Fruit fly (Drosophila melanogaster): ENCODE data around the gene mop.
A peak's percentile ranks its signal among the peaks of the same experiment; 100 is the strongest.

mop gene

DNA sequence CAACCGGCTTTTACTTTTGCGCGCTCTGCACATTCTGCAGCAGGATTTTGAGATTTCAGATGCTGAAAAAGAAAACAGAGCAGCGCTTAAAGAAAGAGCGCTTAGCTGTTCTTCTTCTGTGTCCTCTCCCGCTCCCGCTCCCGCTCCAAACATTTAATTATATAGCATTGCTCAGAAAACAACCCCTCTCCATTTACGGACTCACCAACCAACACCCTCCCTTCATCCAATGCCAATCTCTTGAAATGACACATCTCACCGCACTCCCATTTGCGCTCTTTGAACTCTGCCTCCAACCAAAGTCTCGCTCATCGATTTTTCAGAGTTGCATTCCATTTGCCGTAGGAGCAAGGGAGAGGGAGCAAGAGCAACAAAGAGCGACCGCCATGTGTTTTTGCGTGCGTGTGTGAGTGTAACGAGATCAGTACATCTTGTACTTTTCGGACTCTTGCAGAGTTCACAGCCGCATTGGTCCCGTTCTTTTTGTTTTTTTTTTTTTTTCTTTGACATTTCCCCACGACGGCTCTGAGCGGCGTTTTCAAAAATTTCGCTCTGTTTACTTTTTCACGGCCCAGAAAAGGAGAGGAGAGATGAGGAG, 20.8 kb downstream of the mop start (continued):
- TF ChIP-seq Gug (GFP tag; IDR thresholded peaks at IDR 0.05) (no peak), acj6 (GFP tag; optimal IDR thresholded peaks at IDR 0.05) (no peak), CG8119 (GFP tag; IDR thresholded peaks at IDR 0.05) (peak; percentile 22; the same call in 1 of the 3 replicates), Sox14 (GFP tag; optimal IDR thresholded peaks at IDR 0.05) (peak; percentile 24), Hr4 (GFP tag; optimal IDR thresholded peaks at IDR 0.05) (no peak), CG3032 (tag; optimal IDR thresholded peaks at IDR 0.05) (no peak), Hr39 (GFP tag; optimal IDR thresholded peaks at IDR 0.05) (no peak), CG15336 (GFP tag; IDR thresholded peaks at IDR 0.05) (0 out of 2 replicates have a peak, but pooled peaks have one; percentile 32), ss (GFP tag; optimal IDR thresholded peaks at IDR 0.05) (peak; percentile 74 to 80), dsx (GFP tag; optimal IDR thresholded peaks at IDR 0.05; ENCODE audit: poor library complexity, severe bottlenecking) (peak; percentile 54), Ets21C (GFP tag; optimal IDR thresholded peaks at IDR 0.05) (no peak), Smox (GFP tag; optimal IDR thresholded peaks at IDR 0.05) (no peak), CG6163 (GFP tag; IDR thresholded peaks at IDR 0.05) (peak; percentile 71), CG10669 (GFP tag; optimal IDR thresholded peaks at IDR 0.05) (no peak), CG6276 (GFP tag; optimal IDR thresholded peaks at IDR 0.05) (peak; percentile 44), CG34406 (GFP tag; optimal IDR thresholded peaks at IDR 0.05) (no peak), achi (GFP tag; optimal IDR thresholded peaks at IDR 0.05) (no peak), eg (GFP tag; IDR thresholded peaks at IDR 0.05) (peak; percentile 73; the same call in 2 of the 3 replicates), fd85E (GFP tag; optimal IDR thresholded peaks at IDR 0.05) (peak; percentile 74), net (GFP tag; optimal IDR thresholded peaks at IDR 0.05) (peak; percentile 28), salr (GFP tag; optimal IDR thresholded peaks at IDR 0.05) (no peak), fkh (GFP tag; optimal IDR thresholded peaks at IDR 0.05) (peak; percentile 29), lz (GFP tag; optimal IDR thresholded peaks at IDR 0.05) (no peak)

DNA sequence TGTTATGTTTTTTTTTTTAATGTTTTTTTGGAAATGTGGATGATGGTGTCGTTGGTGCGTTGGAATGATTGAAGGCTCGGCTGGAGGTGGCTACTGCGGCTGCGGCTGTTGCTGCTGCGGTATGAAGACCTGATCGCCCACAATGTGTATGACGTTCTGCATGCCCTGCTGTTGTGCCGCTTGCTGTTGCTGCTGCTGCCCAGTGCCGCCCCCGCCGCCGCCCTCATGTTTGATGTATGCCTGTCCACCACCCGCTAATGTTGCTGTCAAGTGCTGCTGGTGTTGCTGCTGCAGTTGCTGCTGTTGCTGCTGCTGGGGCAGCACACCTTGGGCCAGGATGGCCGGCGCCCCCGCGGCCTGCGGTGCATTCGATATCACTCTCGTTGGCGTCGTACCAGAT, 23.1 kb downstream of the mop start:
- TF ChIP-seq CG8319 (GFP tag; optimal IDR thresholded peaks at IDR 0.05) = no peak
- no peak for TF ChIP-seq salr (GFP tag; optimal IDR thresholded peaks at IDR 0.05)
- no peak for TF ChIP-seq CG11294 (GFP tag; IDR thresholded peaks at IDR 0.05)
- TF ChIP-seq CG31627 (GFP tag; optimal IDR thresholded peaks at IDR 0.05) = no peak
- no peak for TF ChIP-seq Hr4 (GFP tag; optimal IDR thresholded peaks at IDR 0.05)
- no peak for TF ChIP-seq CG6854 (GFP tag; optimal IDR thresholded peaks at IDR 0.05)
- no peak for TF ChIP-seq Blimp-1 (GFP tag; optimal IDR thresholded peaks at IDR 0.05)
- no peak for TF ChIP-seq esn (GFP tag; optimal IDR thresholded peaks at IDR 0.05)
- TF ChIP-seq acj6 (GFP tag; optimal IDR thresholded peaks at IDR 0.05) = no peak
- TF ChIP-seq CG3919 (GFP tag; optimal IDR thresholded peaks at IDR 0.05) = no peak
- TF ChIP-seq pdm3 (GFP tag; optimal IDR thresholded peaks at IDR 0.05) = no peak
- no peak for TF ChIP-seq Eip78C (GFP tag)
- no peak for TF ChIP-seq CG4318 (GFP tag; optimal IDR thresholded peaks at IDR 0.05)
- no peak for TF ChIP-seq Met (GFP tag; optimal IDR thresholded peaks at IDR 0.05)
- TF ChIP-seq CG1621 (tag; optimal IDR thresholded peaks at IDR 0.05) = no peak
- no peak for TF ChIP-seq dac (GFP tag; optimal IDR thresholded peaks at IDR 0.05)
- no peak for TF ChIP-seq Lpt (GFP tag; optimal IDR thresholded peaks at IDR 0.05)
- no peak for TF ChIP-seq topi (GFP tag; optimal IDR thresholded peaks at IDR 0.05)
- no peak for TF ChIP-seq Sox14 (GFP tag; optimal IDR thresholded peaks at IDR 0.05)
- TF ChIP-seq Sox15 (GFP tag; optimal IDR thresholded peaks at IDR 0.05) = no peak

DNA sequence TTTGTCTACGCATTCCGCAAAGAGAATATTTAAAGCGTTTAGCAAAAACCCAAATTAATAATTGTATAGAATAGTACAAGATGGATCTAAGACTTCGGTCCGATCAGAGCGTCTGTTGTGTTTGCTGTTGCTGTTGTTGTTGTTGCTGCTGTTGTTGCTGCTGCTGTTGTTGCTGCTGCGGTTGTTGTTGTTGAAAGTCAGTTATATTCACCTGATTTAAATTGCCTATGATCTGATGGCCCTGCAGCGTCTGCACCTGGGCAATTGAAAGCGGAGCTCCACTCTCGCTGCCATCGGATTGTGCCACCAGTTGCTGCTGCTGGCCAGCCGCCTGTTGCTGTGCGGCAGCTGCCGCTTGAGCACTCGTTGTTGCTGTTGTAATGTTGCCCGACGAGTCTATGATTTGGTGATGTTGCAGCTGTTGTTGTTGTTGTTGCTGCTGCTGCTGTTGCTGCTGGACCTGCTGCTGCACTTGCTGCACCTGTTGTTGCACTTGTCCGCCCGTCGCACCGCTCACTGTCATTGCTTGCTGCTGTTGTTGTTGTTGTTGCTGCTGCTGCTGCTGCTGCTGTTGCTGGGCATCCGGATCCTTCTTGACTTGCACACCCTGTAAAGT, 24.8 kb downstream of the mop start:
- TF ChIP-seq CG11762 (GFP tag; optimal IDR thresholded peaks at IDR 0.05; ENCODE audit: insufficient read depth) = no peak
- 0 out of 3 replicates have a peak, but pooled peaks have one; percentile 13 for TF ChIP-seq CG8119 (GFP tag; IDR thresholded peaks at IDR 0.05)

Data from whole organism, prepupa.